Worm (Caenorhabditis elegans) whole organism, mixed stage, embryonic: ENCODE measurements around the gene srv-12.

Experiments used
- drap-1 ChIP-seq: fragments of 200-800 bp; sonication (Bioruptor generic); optimal IDR thresholded peaks from 3 replicates; lab custom pipeline; 2018; ENCODE audit warnings: mild to moderate bottlenecking, missing genetic modification characterization, missing compliant biosample characterization
- elt-3 ChIP-seq: fragments of 150-350 bp; optimal IDR thresholded peaks from 2 replicates; lab custom pipeline; 2014; ENCODE audit warnings: missing biosample characterization, missing genetic modification characterization
- flh-1 ChIP-seq: fragments of 200-800 bp; sonication (Bioruptor generic); optimal IDR thresholded peaks from 2 replicates; lab custom pipeline; 2018; ENCODE audit warnings: mild to moderate bottlenecking, missing genetic modification characterization, moderate library complexity, missing compliant biosample characterization
- lin-13 ChIP-seq: fragments of 150-350 bp; optimal IDR thresholded peaks from 2 replicates; lab custom pipeline; 2014; ENCODE audit warnings: missing biosample characterization, missing genetic modification characterization
- lin-32 ChIP-seq: fragments of 200-800 bp; sonication (Bioruptor generic); optimal IDR thresholded peaks from 2 replicates; lab custom pipeline; 2018; ENCODE audit warnings: mild to moderate bottlenecking, missing genetic modification characterization, missing compliant biosample characterization
- nhr-237 ChIP-seq: fragments of 150-350 bp; optimal IDR thresholded peaks from 2 replicates; lab custom pipeline; 2014; ENCODE audit warnings: missing biosample characterization, missing genetic modification characterization
- nhr-28 ChIP-seq: fragments of 150-350 bp; optimal IDR thresholded peaks from 2 replicates; lab custom pipeline; 2014; ENCODE audit warnings: missing biosample characterization, missing genetic modification characterization
- nhr-76 ChIP-seq: sonication (generic microtip); optimal IDR thresholded peaks from 2 replicates; lab custom pipeline; 2017; ENCODE audit warnings: missing biosample characterization, missing genetic modification characterization
- pha-4 ChIP-seq: fragments of 150-350 bp; optimal IDR thresholded peaks from 2 replicates; lab custom pipeline; 2018; ENCODE audit warnings: missing biosample characterization, missing genetic modification reagents, missing genetic modification characterization
- sptf-1 ChIP-seq: sonication (generic microtip); optimal IDR thresholded peaks from 2 replicates; lab custom pipeline; 2017; ENCODE audit warnings: mild to moderate bottlenecking, missing genetic modification characterization, moderate library complexity, missing compliant biosample characterization
- unc-120 ChIP-seq: sonication (generic microtip); optimal IDR thresholded peaks from 2 replicates; lab custom pipeline; 2017; ENCODE audit warnings: missing genetic modification characterization, missing compliant biosample characterization; ENCODE audit not compliant: poor library complexity, severe bottlenecking
- unc-39 ChIP-seq: fragments of 150-350 bp; optimal IDR thresholded peaks from 2 replicates; lab custom pipeline; 2014; ENCODE audit warnings: missing biosample characterization, missing genetic modification characterization
- ztf-11 ChIP-seq: fragments of 150-350 bp; optimal IDR thresholded peaks from 2 replicates; lab custom pipeline; 2014; ENCODE audit warnings: missing biosample characterization, missing genetic modification characterization

- TF ChIP-seq unc-39 (tag; lab: Kevin White, UChicago) (no peak), nhr-76 (tag; lab: Kevin White, UChicago) (no peak), ztf-11 (tag; lab: Kevin White, UChicago) (no peak), flh-1 (GFP tag; lab: Kevin White, UChicago) (no peak), nhr-28 (tag; lab: Kevin White, UChicago) (no peak), elt-3 (tag; lab: Kevin White, UChicago) (no peak), lin-13 (tag; lab: Kevin White, UChicago) (no peak), sptf-1 (no peak), drap-1 (GFP tag; lab: Kevin White, UChicago) (no peak), pha-4 (no peak), lin-32 (GFP tag; lab: Kevin White, UChicago) (no peak), nhr-237 (tag; lab: Kevin White, UChicago) (no peak), unc-120 (tag; lab: Kevin White, UChicago) (no peak)
Observed at ce11 chrIV:10078003-10078402, 24.6 kb upstream of the srv-12 start.
